Worm (Caenorhabditis elegans) whole organism, L1 larva: Measurements from ENCODE around the gene fbxa-214.

Experiments used
- C04F5.9 ChIP-seq: sonication (generic microtip); optimal IDR thresholded peaks from 2 replicates; lab custom pipeline; 2016; ENCODE audit warnings: missing genetic modification characterization, missing compliant biosample characterization
- C16A3.4 ChIP-seq: fragments of 150-350 bp; optimal IDR thresholded peaks from 2 replicates; lab custom pipeline; 2014; ENCODE audit warnings: missing biosample characterization, missing genetic modification characterization
- F16B12.6 ChIP-seq: fragments of 150-350 bp; optimal IDR thresholded peaks from 2 replicates; lab custom pipeline; 2014; ENCODE audit warnings: missing biosample characterization, missing genetic modification characterization
- Y116A8C.19 ChIP-seq: sonication (generic microtip); optimal IDR thresholded peaks from 2 replicates; lab custom pipeline; 2016; ENCODE audit warnings: missing compliant biosample characterization, missing genetic modification characterization, borderline replicate concordance
- aha-1 ChIP-seq: fragments of 150-350 bp; optimal IDR thresholded peaks from 2 replicates; lab custom pipeline; 2014; ENCODE audit warnings: missing biosample characterization, missing genetic modification characterization
- alr-1 ChIP-seq: fragments of 200-800 bp; sonication (Bioruptor generic); optimal IDR thresholded peaks from 2 replicates; lab custom pipeline; 2018; ENCODE audit warnings: borderline replicate concordance, mild to moderate bottlenecking, missing genetic modification characterization, missing compliant biosample characterization
- aly-2 ChIP-seq: fragments of 150-350 bp; optimal IDR thresholded peaks from 2 replicates; lab custom pipeline; 2014; ENCODE audit warnings: missing biosample characterization, missing genetic modification characterization
- ama-1 ChIP-seq: fragments of 150-350 bp; optimal IDR thresholded peaks from 2 replicates; lab custom pipeline; 2014
- blmp-1 ChIP-seq: fragments of 150-350 bp; optimal IDR thresholded peaks from 2 replicates; lab custom pipeline; 2014; ENCODE audit warnings: missing biosample characterization, missing genetic modification characterization
- ceh-63 ChIP-seq: fragments of 200-800 bp; sonication (Bioruptor generic); optimal IDR thresholded peaks from 2 replicates; lab custom pipeline; 2018; ENCODE audit warnings: mild to moderate bottlenecking, missing genetic modification characterization, missing compliant biosample characterization
- ceh-82 ChIP-seq, 3 experiments: fragments of 150-350 bp in 1 of 3; sonication (generic microtip) in 2 of 3; optimal IDR thresholded peaks; 2 replicates each; lab custom pipeline; 2014 to 2017; ENCODE audit warnings: missing biosample characterization in 3 of 3, missing genetic modification characterization in 3 of 3
- ceh-88 ChIP-seq: fragments of 200-800 bp; sonication (Bioruptor generic); IDR thresholded peaks from 2 replicates; pipeline ENCODE4 v1.3.6; 2022; ENCODE audit warnings: missing genetic modification characterization, missing compliant biosample characterization
- ceh-90 ChIP-seq: sonication (generic microtip); optimal IDR thresholded peaks from 2 replicates; lab custom pipeline; 2016; ENCODE audit warnings: missing genetic modification characterization, missing compliant biosample characterization
- ces-1 ChIP-seq: fragments of 150-350 bp; optimal IDR thresholded peaks from 2 replicates; lab custom pipeline; 2014; ENCODE audit warnings: missing biosample characterization, missing genetic modification reagents, missing genetic modification characterization
- dsc-1 ChIP-seq: sonication (generic microtip); optimal IDR thresholded peaks from 2 replicates; lab custom pipeline; 2016; ENCODE audit warnings: mild to moderate bottlenecking, missing genetic modification characterization, missing compliant biosample characterization
- efl-3 ChIP-seq: fragments of 200-800 bp; sonication (Bioruptor generic); optimal IDR thresholded peaks from 2 replicates; lab custom pipeline; 2018; ENCODE audit warnings: mild to moderate bottlenecking, missing genetic modification characterization, missing compliant biosample characterization
- egl-27 ChIP-seq, 2 experiments: fragments of 150-350 bp in 1 of 2; sonication (generic microtip); optimal IDR thresholded peaks; 3 replicates each; lab custom pipeline; 2017 to 2018; ENCODE audit warnings: missing biosample characterization in 2 of 2, missing genetic modification characterization in 2 of 2, missing genetic modification reagents in 2 of 2
- elt-2 ChIP-seq: sonication (generic microtip); optimal IDR thresholded peaks from 2 replicates; lab custom pipeline; 2016; ENCODE audit warnings: missing genetic modification characterization, mild to moderate bottlenecking, inconsistent platforms, missing compliant biosample characterization, missing genetic modification reagents
- elt-3 ChIP-seq, 6 experiments: fragments of 150-350 bp in 1 of 6; sonication (generic microtip); optimal IDR thresholded peaks; 2 replicates each; lab custom pipeline; 2017 to 2018; ENCODE audit warnings: missing biosample characterization in 6 of 6, missing genetic modification characterization in 6 of 6, inconsistent platforms in 1 of 6
- ets-5 ChIP-seq: fragments of 200-800 bp; sonication (Bioruptor generic); IDR thresholded peaks from 2 replicates; pipeline ENCODE4 v1.3.6; 2022; ENCODE audit warnings: missing genetic modification characterization, missing compliant biosample characterization
- fkh-10 ChIP-seq: sonication (generic microtip); optimal IDR thresholded peaks from 2 replicates; lab custom pipeline; 2017; ENCODE audit warnings: missing biosample characterization, missing genetic modification reagents, missing genetic modification characterization
- fkh-4 ChIP-seq: sonication (generic microtip); optimal IDR thresholded peaks from 2 replicates; lab custom pipeline; 2016; ENCODE audit warnings: missing compliant biosample characterization, missing genetic modification characterization, borderline replicate concordance
- fos-1 ChIP-seq: fragments of 150-350 bp; optimal IDR thresholded peaks from 2 replicates; lab custom pipeline; 2014; ENCODE audit warnings: missing biosample characterization, missing genetic modification characterization
- grh-1 ChIP-seq: fragments of 200-800 bp; sonication (Bioruptor generic); IDR thresholded peaks from 2 replicates; pipeline ENCODE4 v1.3.6; 2022; ENCODE audit warnings: missing genetic modification reagents, missing genetic modification characterization, missing compliant biosample characterization
- hlh-17 ChIP-seq: fragments of 200-800 bp; sonication (Bioruptor generic); optimal IDR thresholded peaks from 2 replicates; lab custom pipeline; 2018; ENCODE audit warnings: missing genetic modification characterization, mild to moderate bottlenecking, missing compliant biosample characterization, moderate library complexity, borderline replicate concordance
- irx-1 ChIP-seq: sonication (generic microtip); optimal IDR thresholded peaks from 2 replicates; lab custom pipeline; 2016; ENCODE audit warnings: missing genetic modification characterization, missing compliant biosample characterization
- isw-1 ChIP-seq: fragments of 200-800 bp; sonication (Bioruptor generic); IDR thresholded peaks from 2 replicates; pipeline ENCODE4 v1.3.6; 2022; ENCODE audit warnings: missing genetic modification characterization, missing compliant biosample characterization
- lin-15B ChIP-seq: fragments of 150-350 bp; sonication (generic microtip); optimal IDR thresholded peaks from 3 replicates; lab custom pipeline; 2014; ENCODE audit warnings: missing biosample characterization, missing genetic modification characterization
- lin-35 ChIP-seq, 2 experiments: fragments of 150-350 bp; optimal IDR thresholded peaks; 2 replicates each; lab custom pipeline; 2014; ENCODE audit warnings: missing biosample characterization in 2 of 2, missing genetic modification characterization in 2 of 2, missing genetic modification reagents in 2 of 2
- lin-39 ChIP-seq: fragments of 150-350 bp; optimal IDR thresholded peaks from 2 replicates; lab custom pipeline; 2014; ENCODE audit warnings: missing biosample characterization, missing genetic modification reagents, missing genetic modification characterization
- lir-3 ChIP-seq: sonication (generic microtip); optimal IDR thresholded peaks from 2 replicates; lab custom pipeline; 2016; ENCODE audit warnings: mild to moderate bottlenecking, missing genetic modification characterization, moderate library complexity, missing compliant biosample characterization; ENCODE audit not compliant: poor library complexity
- mab-9 ChIP-seq: fragments of 200-800 bp; sonication (Bioruptor generic); IDR thresholded peaks from 2 replicates; pipeline ENCODE4 v1.3.6; 2022; ENCODE audit warnings: missing genetic modification reagents, missing genetic modification characterization, missing compliant biosample characterization
- mep-1 ChIP-seq: fragments of 150-350 bp; optimal IDR thresholded peaks from 2 replicates; lab custom pipeline; 2014; ENCODE audit warnings: missing biosample characterization, missing genetic modification characterization
- nhr-19 ChIP-seq: fragments of 200-800 bp; sonication (Bioruptor generic); conservative IDR thresholded peaks from 2 replicates; pipeline ENCODE4 v1.3.6; 2022; ENCODE audit warnings: missing genetic modification characterization, missing compliant biosample characterization
- nhr-237 ChIP-seq: fragments of 150-350 bp; optimal IDR thresholded peaks from 2 replicates; lab custom pipeline; 2014; ENCODE audit warnings: missing biosample characterization, missing genetic modification characterization
- nhr-47 ChIP-seq: sonication (generic microtip); optimal IDR thresholded peaks from 2 replicates; lab custom pipeline; 2016; ENCODE audit warnings: mild to moderate bottlenecking, missing genetic modification characterization, moderate library complexity, missing compliant biosample characterization
- nhr-71 ChIP-seq: sonication (generic microtip); optimal IDR thresholded peaks from 2 replicates; lab custom pipeline; 2016; ENCODE audit warnings: mild to moderate bottlenecking, missing genetic modification characterization, moderate library complexity, missing compliant biosample characterization
- nhr-77 ChIP-seq: fragments of 150-350 bp; optimal IDR thresholded peaks from 2 replicates; lab custom pipeline; 2014; ENCODE audit warnings: missing biosample characterization, missing genetic modification characterization
- nhr-84 ChIP-seq: sonication (generic microtip); optimal IDR thresholded peaks from 2 replicates; lab custom pipeline; 2017; ENCODE audit warnings: missing biosample characterization, missing genetic modification characterization
- pag-3 ChIP-seq: sonication (generic microtip); optimal IDR thresholded peaks from 2 replicates; lab custom pipeline; 2017; ENCODE audit warnings: missing genetic modification characterization, mild to moderate bottlenecking, missing compliant biosample characterization, antibody characterized with exemption, borderline replicate concordance; ENCODE audit not compliant: insufficient read depth
- skn-1 ChIP-seq: fragments of 150-350 bp; optimal IDR thresholded peaks from 2 replicates; lab custom pipeline; 2014; ENCODE audit warnings: missing biosample characterization, missing genetic modification characterization
- snpc-4 ChIP-seq: fragments of 150-350 bp; optimal IDR thresholded peaks from 2 replicates; lab custom pipeline; 2014; ENCODE audit warnings: missing biosample characterization, missing genetic modification characterization
- sptf-1 ChIP-seq: fragments of 150-350 bp; optimal IDR thresholded peaks from 2 replicates; lab custom pipeline; 2014; ENCODE audit warnings: missing biosample characterization, missing genetic modification characterization
- sup-37 ChIP-seq: fragments of 200-800 bp; sonication (Bioruptor generic); optimal IDR thresholded peaks from 2 replicates; lab custom pipeline; 2018; ENCODE audit warnings: mild to moderate bottlenecking, missing genetic modification characterization, missing compliant biosample characterization
- tlp-1 ChIP-seq: fragments of 150-350 bp; optimal IDR thresholded peaks from 2 replicates; lab custom pipeline; 2014; ENCODE audit warnings: missing biosample characterization, missing genetic modification characterization
- unc-62 ChIP-seq: fragments of 150-350 bp; optimal IDR thresholded peaks from 2 replicates; lab custom pipeline; 2014; ENCODE audit warnings: missing biosample characterization, missing genetic modification reagents, missing genetic modification characterization
- unc-86 ChIP-seq: sonication (generic microtip); optimal IDR thresholded peaks from 2 replicates; lab custom pipeline; 2016; ENCODE audit warnings: missing genetic modification characterization, missing compliant biosample characterization
- vab-15 ChIP-seq: sonication (generic microtip); optimal IDR thresholded peaks from 2 replicates; lab custom pipeline; 2017; ENCODE audit warnings: missing genotype, mild to moderate bottlenecking, missing genetic modification characterization, missing compliant biosample characterization
- xbp-1 ChIP-seq: sonication (generic microtip); optimal IDR thresholded peaks from 2 replicates; lab custom pipeline; 2016; ENCODE audit warnings: missing genetic modification characterization, missing compliant biosample characterization
- zip-4 ChIP-seq: fragments of 200-800 bp; sonication (Bioruptor generic); optimal IDR thresholded peaks from 2 replicates; lab custom pipeline; 2018; ENCODE audit warnings: mild to moderate bottlenecking, missing genetic modification characterization, moderate library complexity, missing compliant biosample characterization
- ztf-11 ChIP-seq, 2 experiments: sonication (generic microtip); optimal IDR thresholded peaks; 2 replicates each; lab custom pipeline; 2016 to 2017; ENCODE audit warnings: missing genetic modification characterization in 2 of 2, missing biosample characterization in 1 of 2, missing compliant biosample characterization in 1 of 2
- ztf-4 ChIP-seq: fragments of 150-350 bp; optimal IDR thresholded peaks from 2 replicates; lab custom pipeline; 2014; ENCODE audit warnings: missing biosample characterization, missing genetic modification characterization

fbxa-214 gene

DNA sequence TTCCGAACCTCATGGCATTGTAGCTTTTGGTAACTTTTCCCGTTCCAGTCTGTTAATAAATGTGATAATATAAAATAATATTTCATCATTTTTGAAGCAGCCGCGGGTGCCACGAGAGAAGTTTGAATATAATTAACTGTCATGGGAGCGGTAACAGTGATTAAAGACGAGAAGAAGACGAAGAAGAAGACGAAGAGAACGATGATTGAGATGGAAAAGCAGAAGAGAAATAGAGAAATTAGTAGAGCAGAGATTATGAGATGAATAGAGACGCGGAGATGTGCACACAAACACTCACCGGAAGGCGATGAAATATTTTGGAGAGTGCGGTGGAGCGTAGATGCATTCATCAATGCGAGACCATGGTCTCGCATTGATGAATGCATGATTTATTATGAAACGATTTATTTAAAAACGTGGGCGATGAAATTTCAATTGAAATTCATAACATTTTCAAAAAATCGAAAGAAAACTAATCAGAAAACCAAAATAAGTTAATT, 16.6 kb downstream of the fbxa-214 start, which contains the start of gene seip-1 (continued):
- TF ChIP-seq nhr-84 (no peak), dsc-1 (peak; percentile 51), efl-3 (GFP tag; lab: Kevin White, UChicago) (no peak), ces-1 (GFP tag; lab: Kevin White, UChicago) (no peak), ceh-63 (GFP tag; lab: Kevin White, UChicago) (no peak), nhr-71 (tag; lab: Kevin White, UChicago) (peak; percentile 92), ama-1 (lab: Kevin White, UChicago) (peak; percentile 43), blmp-1 (tag; lab: Kevin White, UChicago) (peak; percentile 72), fos-1 (peak; percentile 75), fkh-4 (tag; lab: Kevin White, UChicago) (no peak), ceh-88 (GFP tag; lab: Robert Waterston, UW) (peak; percentile 76), nhr-237 (peak; percentile 72), unc-62 (GFP tag; lab: Kevin White, UChicago) (no peak), ztf-4 (tag; lab: Kevin White, UChicago) (peak; percentile 64), egl-27 (tag; optimal IDR thresholded peaks at IDR 0.05; lab: Kevin White, UChicago) (no peak), nhr-47 (peak; percentile 83), elt-3 (tag; optimal IDR thresholded peaks at IDR 0.05; lab: Kevin White, UChicago) (peak in 2 of 6 experiments; percentile 56 to 58), ets-5 (no peak), lin-39 (no peak), C16A3.4 (peak; percentile 88), ceh-90 (tag; lab: Kevin White, UChicago) (peak; percentile 19), snpc-4 (peak; percentile 71), aha-1 (tag; lab: Kevin White, UChicago) (no peak), zip-4 (GFP tag; lab: Kevin White, UChicago) (no peak), nhr-77 (tag; lab: Kevin White, UChicago) (peak; percentile 78), F16B12.6 (peak; percentile 66), lin-35 (GFP tag; optimal IDR thresholded peaks at IDR 0.05; lab: Kevin White, UChicago) (peak; percentile 81 to 87), vab-15 (tag; lab: Kevin White, UChicago) (no peak), ztf-11 (tag; optimal IDR thresholded peaks at IDR 0.05; lab: Kevin White, UChicago) (peak in 1 of 2 experiments; percentile 56), sptf-1 (tag; lab: Kevin White, UChicago) (no peak), lin-15B (peak; percentile 80), pag-3 (no peak), isw-1 (GFP tag; lab: Robert Waterston, UW) (peak; percentile 69), irx-1 (peak; percentile 70), lir-3 (peak; percentile 58), C04F5.9 (tag; lab: Kevin White, UChicago) (no peak), sup-37 (GFP tag; lab: Kevin White, UChicago) (no peak), elt-2 (peak; percentile 56), tlp-1 (tag; lab: Kevin White, UChicago) (no peak), mep-1 (tag; lab: Kevin White, UChicago) (peak; percentile 94), mab-9 (GFP tag; lab: Robert Waterston, UW) (peak; percentile 56), xbp-1 (tag; lab: Kevin White, UChicago) (peak; percentile 90), fkh-10 (GFP tag; lab: Kevin White, UChicago) (peak; percentile 65), skn-1 (peak; percentile 89), hlh-17 (no peak), nhr-19 (GFP tag; lab: Robert Waterston, UW) (peak; percentile 81), grh-1 (GFP tag; lab: Robert Waterston, UW) (no peak), unc-86 (tag; lab: Kevin White, UChicago) (peak; percentile 75), aly-2 (tag; lab: Kevin White, UChicago) (no peak), alr-1 (tag; lab: Kevin White, UChicago) (no peak), ceh-82 (tag; optimal IDR thresholded peaks at IDR 0.05; lab: Kevin White, UChicago) (peak; percentile 64 to 87 (median 66)), Y116A8C.19 (tag; lab: Kevin White, UChicago) (no peak)
